Worm (Caenorhabditis elegans): ENCODE data around the gene C18D4.6.

DNA sequence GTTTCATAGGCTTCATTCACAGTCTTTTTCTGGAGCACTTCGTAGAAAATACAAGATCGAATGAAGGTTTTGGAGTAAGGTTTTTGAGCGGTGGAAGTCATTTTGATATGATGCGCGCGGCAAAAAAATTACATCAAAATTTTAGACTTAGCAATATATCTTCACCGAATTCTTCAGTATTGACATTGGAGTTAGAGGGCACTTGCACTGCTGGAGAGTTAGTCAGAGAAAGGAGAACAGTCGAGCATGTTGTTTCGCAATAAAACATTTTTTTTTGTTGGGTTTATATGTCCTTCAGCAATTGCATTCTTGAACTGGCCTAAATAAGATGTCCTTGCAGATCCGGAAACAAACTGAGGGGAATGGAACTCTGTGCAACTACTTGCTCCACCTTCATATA lies 27.7 kb upstream of the C18D4.6 start, which contains the start of gene fbxa-171:
- TF ChIP-seq mdl-1 (tag; optimal IDR thresholded peaks at IDR 0.05) = no peak
- no peak for TF ChIP-seq ztf-11 (tag; optimal IDR thresholded peaks at IDR 0.05)
- no peak for TF ChIP-seq skn-1 (tag; optimal IDR thresholded peaks at IDR 0.05)
- TF ChIP-seq lin-39 (tag; optimal IDR thresholded peaks at IDR 0.05) = no peak
- no peak for TF ChIP-seq lin-13 (GFP tag; optimal IDR thresholded peaks at IDR 0.05)
- TF ChIP-seq Y55F3AM.14 (GFP tag; optimal IDR thresholded peaks at IDR 0.05) = no peak
- TF ChIP-seq nhr-11 (tag; optimal IDR thresholded peaks at IDR 0.05) = no peak
- TF ChIP-seq lsy-2 (tag; optimal IDR thresholded peaks at IDR 0.05) = no peak
- TF ChIP-seq aly-2 (tag; optimal IDR thresholded peaks at IDR 0.05) = no peak
- no peak for TF ChIP-seq unc-55 (GFP tag; optimal IDR thresholded peaks at IDR 0.05)

All from whole organism, L2 larva.